Worm (Caenorhabditis elegans) whole organism, early embryonic: ENCODE results near the gene JC8.4.

Source experiments
- ceh-13 ChIP-seq: fragments of 200-800 bp; sonication (Bioruptor generic); optimal IDR thresholded peaks from 2 replicates; lab custom pipeline; 2018; ENCODE audit warnings: mild to moderate bottlenecking, missing genetic modification characterization, missing compliant biosample characterization
- flt-1 ChIP-seq: fragments of 200-800 bp; sonication (Bioruptor generic); IDR thresholded peaks from 2 replicates; pipeline ENCODE4 v1.3.6; 2022; ENCODE audit warnings: missing genetic modification characterization, missing compliant biosample characterization
- hmbx-1 ChIP-seq: sonication (generic microtip); optimal IDR thresholded peaks from 2 replicates; lab custom pipeline; 2016; ENCODE audit warnings: mild to moderate bottlenecking, missing genetic modification characterization, missing compliant biosample characterization
- hmg-4 ChIP-seq: fragments of 200-800 bp; sonication (Bioruptor generic); optimal IDR thresholded peaks from 2 replicates; lab custom pipeline; 2018; ENCODE audit warnings: mild to moderate bottlenecking, missing genetic modification characterization, missing compliant biosample characterization

DNA sequence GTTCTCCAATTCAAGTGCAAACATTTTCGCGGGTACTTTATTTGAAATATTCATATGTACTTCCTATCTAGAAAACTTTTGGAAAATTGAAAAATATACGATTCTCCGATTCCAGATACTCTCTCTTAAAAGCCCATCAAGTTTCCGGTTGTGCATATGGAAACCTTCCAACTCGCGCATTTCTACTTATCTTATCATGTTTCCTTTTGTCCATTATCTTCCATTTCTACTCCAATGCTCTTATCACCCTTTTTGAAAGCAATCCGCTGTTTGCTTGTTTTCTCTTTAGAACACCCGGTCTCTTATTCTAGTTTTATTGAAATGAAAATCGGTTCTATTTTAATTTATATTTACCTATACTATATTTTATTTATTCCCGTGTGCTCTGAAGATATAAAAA is 21.8 kb upstream of the JC8.4 start, which contains the start of gene C48D1.5:
- no peak for TF ChIP-seq hmbx-1
- no peak for TF ChIP-seq ceh-13 (GFP tag; lab: Kevin White, UChicago)
- TF ChIP-seq flt-1 (GFP tag; lab: Robert Waterston, UW): no peak
- no peak for TF ChIP-seq hmg-4 (GFP tag; lab: Kevin White, UChicago)
